Fruit fly (Drosophila melanogaster) whole organism, wandering third instar larva: ENCODE measurements around the gene Srrm1.

Experiments
- Abd-B ChIP-seq: fragments of >200 bp; optimal IDR thresholded peaks from 2 replicates; lab custom pipeline; 2017; ENCODE audit warnings: missing biosample characterization, missing genetic modification characterization
- CrebA ChIP-seq: fragments of 200-800 bp; sonication (Bioruptor generic); optimal IDR thresholded peaks from 2 replicates; lab custom pipeline; 2016; ENCODE audit warnings: missing biosample characterization, mild to moderate bottlenecking, missing genetic modification characterization, borderline replicate concordance
- Dfd ChIP-seq: fragments of >200 bp; optimal IDR thresholded peaks from 2 replicates; lab custom pipeline; 2017; ENCODE audit warnings: missing biosample characterization, missing genetic modification characterization
- Dif ChIP-seq: fragments of 200-275, 200-300 bp; sonication (Bioruptor generic); optimal IDR thresholded peaks from 2 replicates; lab custom pipeline; 2018; ENCODE audit warnings: missing biosample characterization, missing genetic modification characterization; ENCODE audit not compliant: partially characterized antibody
- HLH106 ChIP-seq: fragments of 200-800 bp; optimal IDR thresholded peaks from 3 replicates; lab custom pipeline; 2019; ENCODE audit warnings: missing biosample characterization, mild to moderate bottlenecking, missing genetic modification characterization, moderate library complexity
- Hnf4 ChIP-seq: fragments of 200-800 bp; sonication (Bioruptor generic); optimal IDR thresholded peaks from 2 replicates; lab custom pipeline; 2016; ENCODE audit warnings: missing biosample characterization, mild to moderate bottlenecking, missing genetic modification characterization
- Hr78 ChIP-seq: fragments of >200 bp; optimal IDR thresholded peaks from 2 replicates; lab custom pipeline; 2017; ENCODE audit warnings: missing biosample characterization, missing genetic modification characterization
- Hr83 ChIP-seq: fragments of 200-300 bp; sonication (Bioruptor generic); optimal IDR thresholded peaks from 2 replicates; lab custom pipeline; 2016; ENCODE audit warnings: missing biosample characterization, mild to moderate bottlenecking, missing genetic modification characterization, moderate library complexity; ENCODE audit not compliant: poor library complexity, severe bottlenecking
- Jra ChIP-seq: sonication (Bioruptor generic); optimal IDR thresholded peaks from 2 replicates; lab custom pipeline; 2016; ENCODE audit warnings: missing biosample characterization, missing genetic modification characterization
- Mio ChIP-seq: sonication (Bioruptor generic); optimal IDR thresholded peaks from 2 replicates; lab custom pipeline; 2016; ENCODE audit warnings: missing biosample characterization, missing genetic modification characterization
- Myc ChIP-seq: fragments of >200 bp; optimal IDR thresholded peaks from 2 replicates; lab custom pipeline; 2017
- N ChIP-seq: fragments of >200 bp; optimal IDR thresholded peaks from 2 replicates; lab custom pipeline; 2018; ENCODE audit warnings: missing biosample characterization, missing external identifiers, missing genetic modification characterization
- OdsH ChIP-seq: fragments of 200-800 bp; sonication (Bioruptor generic); optimal IDR thresholded peaks from 2 replicates; lab custom pipeline; 2016; ENCODE audit warnings: missing biosample characterization, mild to moderate bottlenecking, missing genetic modification characterization
- Sp1 ChIP-seq: fragments of 200-800 bp; sonication (Bioruptor generic); optimal IDR thresholded peaks from 3 replicates; lab custom pipeline; 2019; ENCODE audit warnings: missing biosample characterization, mild to moderate bottlenecking, missing genetic modification characterization, moderate library complexity
- Vsx2 ChIP-seq: fragments of 200-300, 225-300 bp; sonication (Bioruptor generic); optimal IDR thresholded peaks from 2 replicates; lab custom pipeline; 2018; ENCODE audit warnings: missing biosample characterization, missing genetic modification characterization; ENCODE audit not compliant: partially characterized antibody
- br ChIP-seq: fragments of 200-800 bp; sonication (Bioruptor generic); optimal IDR thresholded peaks from 2 replicates; lab custom pipeline; 2016; ENCODE audit warnings: missing biosample characterization, missing genetic modification characterization
- dl ChIP-seq, 2 experiments: fragments of 175-275, 200-275 bp in 1 of 2; fragments of 200-275 bp in 1 of 2; sonication (Bioruptor generic); optimal IDR thresholded peaks; lab custom pipeline; 2018; ENCODE audit warnings: mild to moderate bottlenecking in 2 of 2, missing biosample characterization in 2 of 2, missing genetic modification characterization in 2 of 2, moderate library complexity in 2 of 2; ENCODE audit not compliant: partially characterized antibody in 2 of 2, insufficient read depth in 1 of 2
- dmrt93B ChIP-seq: fragments of 200-800 bp; sonication (Bioruptor generic); optimal IDR thresholded peaks from 2 replicates; lab custom pipeline; 2018; ENCODE audit warnings: missing biosample characterization, mild to moderate bottlenecking, missing genetic modification characterization
- dsf ChIP-seq: sonication (Bioruptor generic); optimal IDR thresholded peaks from 2 replicates; lab custom pipeline; 2016; ENCODE audit warnings: missing biosample characterization, missing genetic modification characterization, borderline replicate concordance
- ey ChIP-seq: fragments of 200-800 bp; sonication (Bioruptor generic); optimal IDR thresholded peaks from 2 replicates; lab custom pipeline; 2016; ENCODE audit warnings: missing biosample characterization, missing genetic modification characterization
- foxo ChIP-seq, 2 experiments: fragments of 200-800 bp; sonication (Bioruptor generic); optimal IDR thresholded peaks; 2 replicates in 1 of 2; 3 replicates in 1 of 2; lab custom pipeline; 2016 to 2017; ENCODE audit warnings: missing biosample characterization in 2 of 2, missing genetic modification characterization in 2 of 2
- fru ChIP-seq: fragments of 200-800 bp; sonication (Bioruptor generic); optimal IDR thresholded peaks from 3 replicates; lab custom pipeline; 2016; ENCODE audit warnings: missing biosample characterization, mild to moderate bottlenecking, missing genetic modification characterization
- jim ChIP-seq: fragments of 175-275, 200-325 bp; sonication (Bioruptor generic); optimal IDR thresholded peaks from 2 replicates; lab custom pipeline; 2016; ENCODE audit warnings: missing biosample characterization, mild to moderate bottlenecking, missing genetic modification characterization
- psq ChIP-seq: fragments of 200-800 bp; sonication (Bioruptor generic); optimal IDR thresholded peaks from 3 replicates; lab custom pipeline; 2017; ENCODE audit warnings: missing biosample characterization, mild to moderate bottlenecking, missing genetic modification characterization, moderate library complexity
- rgr ChIP-seq: fragments of 200-800 bp; sonication (Bioruptor generic); optimal IDR thresholded peaks from 3 replicates; lab custom pipeline; 2016; ENCODE audit warnings: missing biosample characterization, mild to moderate bottlenecking, missing genetic modification characterization
- tai ChIP-seq: sonication (Bioruptor generic); optimal IDR thresholded peaks from 2 replicates; lab custom pipeline; 2016; ENCODE audit warnings: missing biosample characterization, missing genetic modification characterization
- woc ChIP-seq: sonication (Bioruptor generic); optimal IDR thresholded peaks from 2 replicates; lab custom pipeline; 2016; ENCODE audit warnings: missing biosample characterization, mild to moderate bottlenecking, missing genetic modification characterization

Gene Srrm1

DNA sequence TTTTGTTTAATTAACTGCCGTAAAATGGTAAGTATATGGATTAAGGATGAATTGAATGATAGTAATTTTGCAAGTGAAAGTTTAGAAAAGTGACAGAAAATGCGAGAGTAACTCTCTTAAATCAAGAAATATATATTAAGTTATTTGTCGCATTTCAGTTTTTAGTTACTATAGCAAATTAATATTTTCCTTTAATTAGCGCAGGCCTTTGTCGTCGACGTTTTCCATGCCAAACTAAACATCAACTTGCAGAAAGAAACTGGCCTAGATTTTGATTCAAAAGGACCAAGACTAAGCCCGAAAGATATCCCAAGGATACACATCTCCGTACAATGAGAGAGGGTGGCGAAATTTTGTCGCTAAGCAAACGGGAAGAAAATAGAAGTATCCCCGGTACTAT, 50.6 kb downstream of the Srrm1 start, which contains the start of gene CG17300:
TSS of gene CG17300 (minus strand) at position 101 of the 400 bp plus-strand sequence.
- TF ChIP-seq dl (GFP tag; optimal IDR thresholded peaks at IDR 0.05; lab: Kevin White, UChicago; ENCODE audit: insufficient read depth in 1 of 2, partially characterized antibody in 2 of 2) (no peak), Abd-B (GFP tag; lab: Kevin White, UChicago) (no peak), Dif (GFP tag; lab: Kevin White, UChicago) (no peak), dmrt93B (no peak), dsf (no peak), Dfd (GFP tag; lab: Kevin White, UChicago) (no peak), Hr83 (GFP tag; lab: Kevin White, UChicago) (no peak), rgr (GFP tag; lab: Kevin White, UChicago) (no peak), Jra (no peak), psq (GFP tag; lab: Kevin White, UChicago) (no peak), fru (GFP tag; lab: Kevin White, UChicago) (no peak), ey (GFP tag; lab: Kevin White, UChicago) (no peak), woc (no peak), CrebA (no peak), Myc (lab: Kevin White, UChicago) (no peak), N (GFP tag; lab: Kevin White, UChicago) (no peak), OdsH (GFP tag; lab: Kevin White, UChicago) (no peak), Sp1 (GFP tag; lab: Kevin White, UChicago) (no peak), Hr78 (GFP tag; lab: Kevin White, UChicago) (no peak), Vsx2 (GFP tag; lab: Kevin White, UChicago) (no peak)

DNA sequence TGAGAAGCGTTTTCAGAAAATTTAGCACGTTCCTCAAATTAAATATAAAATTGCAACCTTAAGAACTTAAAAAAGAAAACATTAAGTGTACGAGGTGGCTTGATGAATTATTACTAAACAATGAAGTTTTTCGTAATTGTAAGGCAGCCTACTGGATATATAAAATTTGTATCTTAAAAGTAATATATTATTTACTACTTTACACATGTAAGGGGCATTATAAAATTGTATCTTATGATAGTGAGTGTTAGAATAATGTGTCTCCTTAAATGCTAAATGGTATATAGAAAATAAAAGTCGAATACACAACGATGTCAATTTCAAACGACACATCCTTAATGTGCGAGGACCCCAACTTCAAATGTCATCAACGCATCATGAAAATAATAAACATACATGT, 53.2 kb downstream of the Srrm1 start, which contains the start of gene CG11251:
TSS of gene CG11251 (minus strand) at position 101 of the 400 bp plus-strand sequence.
- TF ChIP-seq foxo (GFP tag; optimal IDR thresholded peaks at IDR 0.05; lab: Kevin White, UChicago) (no peak), HLH106 (tag; lab: Kevin White, UChicago) (no peak), jim (GFP tag; lab: Kevin White, UChicago) (no peak), Abd-B (GFP tag; lab: Kevin White, UChicago) (no peak), br (GFP tag; lab: Kevin White, UChicago) (no peak), Hnf4 (GFP tag; lab: Kevin White, UChicago) (no peak), OdsH (GFP tag; lab: Kevin White, UChicago) (no peak), dl (GFP tag; optimal IDR thresholded peaks at IDR 0.05; lab: Kevin White, UChicago; ENCODE audit: insufficient read depth in 1 of 2, partially characterized antibody in 2 of 2) (no peak), woc (no peak), tai (GFP tag; lab: Kevin White, UChicago) (no peak), Mio (GFP tag; lab: Kevin White, UChicago) (no peak)
